Worm (Caenorhabditis elegans) whole organism, dauer: ENCODE data around the gene srh-141.

Experiments used
- unc-62 ChIP-seq: sonication (generic microtip); optimal IDR thresholded peaks from 2 replicates; lab custom pipeline; 2017; ENCODE audit warnings: missing biosample characterization, missing genetic modification reagents, missing genetic modification characterization

Gene srh-141

ce11 chrV:16483681-16484080 lies 40.0 kb downstream of the srh-141 start, which contains the start of gene srh-139:
srh-139 (plus strand) TSS chrV:16483981.
- TF ChIP-seq unc-62 (GFP tag; lab: Kevin White, UChicago), result no peak

- no peak for TF ChIP-seq unc-62 (GFP tag; lab: Kevin White, UChicago)
These were observed 43.7 kb downstream of the srh-141 start, which contains the start of gene Y32B12A.5 for ce11 chrV:16487474-16487873. Y32B12A.5 (minus strand) TSS chrV:16487574.

DNA sequence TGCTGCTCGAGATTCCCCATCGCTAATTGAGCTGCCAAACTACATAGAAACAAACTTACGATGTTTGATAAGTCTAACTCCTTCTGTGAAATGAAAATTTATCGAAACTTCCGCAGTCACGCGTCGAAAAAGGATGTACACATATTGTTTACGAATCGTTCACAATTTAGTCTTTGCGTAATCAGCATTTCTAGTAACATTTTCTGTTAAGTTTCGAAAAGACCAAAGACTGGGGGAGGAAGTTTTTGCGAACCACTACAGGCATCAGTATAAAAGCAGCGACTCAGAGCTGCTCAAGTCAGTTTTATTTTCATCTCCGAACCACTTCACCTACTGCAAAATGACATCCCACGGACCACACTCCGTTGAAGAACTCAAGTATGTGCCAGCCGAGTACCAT lies 44.4 kb downstream of the srh-141 start, which contains the start of gene sqst-4:
TSS of gene sqst-4 (plus strand) at position 301 of the 400 bp plus-strand sequence.
- TF ChIP-seq unc-62 (GFP tag; lab: Kevin White, UChicago), result no peak

ce11 chrV:16494359-16494758 lies 50.6 kb downstream of the srh-141 start, which contains the start of gene comt-2:
comt-2 (minus strand) TSS chrV:16494489.
- no peak for TF ChIP-seq unc-62 (GFP tag; lab: Kevin White, UChicago)
